Worm (Caenorhabditis elegans) whole organism, L2 larva: ENCODE results near the gene nlp-79.

Experiments used
- ZK546.5 ChIP-seq: sonication (generic microtip); optimal IDR thresholded peaks from 2 replicates; lab custom pipeline; 2017; ENCODE audit warnings: missing biosample characterization, missing genetic modification characterization
- blmp-1 ChIP-seq: sonication (generic microtip); optimal IDR thresholded peaks from 2 replicates; lab custom pipeline; 2017; ENCODE audit warnings: missing genetic modification characterization, mild to moderate bottlenecking, missing compliant biosample characterization, antibody characterized with exemption, moderate library complexity; ENCODE audit not compliant: insufficient read depth
- zag-1 ChIP-seq: fragments of 150-350 bp; optimal IDR thresholded peaks from 2 replicates; lab custom pipeline; 2014; ENCODE audit warnings: missing biosample characterization, missing genetic modification characterization

DNA sequence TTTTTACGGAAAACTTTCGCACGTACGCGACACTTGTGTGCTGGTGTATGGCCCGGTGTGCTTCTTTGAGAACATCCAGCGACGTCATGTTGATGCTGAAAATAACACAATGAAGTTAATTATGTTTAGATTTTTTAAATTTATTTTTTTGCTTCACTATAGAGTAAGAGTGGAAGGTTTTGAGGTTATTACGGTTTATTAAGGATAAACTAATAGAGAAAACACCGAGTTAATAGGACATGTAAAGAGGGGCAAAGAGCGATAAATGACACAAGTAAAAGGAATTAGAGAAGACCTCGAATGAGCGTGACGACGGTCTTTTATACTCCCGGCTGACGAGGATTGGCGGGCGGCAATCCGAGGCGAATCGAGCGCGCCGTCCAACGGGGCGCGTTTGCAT lies 39.6 kb downstream of the nlp-79 start, which contains the start of gene F58D2.4:
- TF ChIP-seq zag-1 (tag; lab: Kevin White, UChicago): no peak
- no peak for TF ChIP-seq ZK546.5 (tag; lab: Kevin White, UChicago)
- TF ChIP-seq blmp-1 (tag; lab: Kevin White, UChicago): no peak
